Fruit fly (Drosophila melanogaster) whole organism, embryonic: ENCODE data around the gene CG7179.
A peak's percentile ranks its signal among the peaks of the same experiment; 100 is the strongest.

Source experiments
- Abd-B ChIP-seq: fragments of 200-800 bp; sonication (Bioruptor generic); optimal IDR thresholded peaks from 2 replicates; lab custom pipeline; 2018; ENCODE audit warnings: missing biosample characterization, mild to moderate bottlenecking, missing genetic modification characterization, moderate library complexity
- Atf-2 ChIP-seq: fragments of 200-800 bp; sonication (Bioruptor generic); optimal IDR thresholded peaks from 2 replicates; lab custom pipeline; 2016; ENCODE audit warnings: missing biosample characterization, missing genetic modification characterization
- BtbVII ChIP-seq: fragments of 200-800 bp; sonication (Bioruptor generic); optimal IDR thresholded peaks from 3 replicates; lab custom pipeline; 2017; ENCODE audit warnings: missing biosample characterization, mild to moderate bottlenecking, missing genetic modification characterization
- CG10209 ChIP-seq: fragments of 200-800 bp; sonication (Bioruptor generic); optimal IDR thresholded peaks from 3 replicates; lab custom pipeline; 2017; ENCODE audit warnings: missing biosample characterization, mild to moderate bottlenecking, missing genetic modification characterization, missing genetic modification reagents
- CG10321 ChIP-seq: fragments of 200-800 bp; sonication (Bioruptor generic); IDR thresholded peaks from 2 replicates; pipeline ENCODE4 v1.3.6; 2022; ENCODE audit warnings: missing biosample characterization, missing genetic modification characterization
- CG11723 ChIP-seq: fragments of 200-800 bp; sonication (Bioruptor generic); optimal IDR thresholded peaks from 2 replicates; lab custom pipeline; 2017; ENCODE audit warnings: missing biosample characterization, mild to moderate bottlenecking, missing genetic modification characterization
- CG12299 ChIP-seq: fragments of 200-800 bp; sonication (Bioruptor generic); optimal IDR thresholded peaks from 2 replicates; lab custom pipeline; 2018; ENCODE audit warnings: missing biosample characterization, mild to moderate bottlenecking, missing genetic modification characterization
- CG12391 ChIP-seq: fragments of 200-800 bp; sonication (Bioruptor generic); optimal IDR thresholded peaks from 3 replicates; lab custom pipeline; 2018; ENCODE audit warnings: missing biosample characterization, mild to moderate bottlenecking, missing genetic modification characterization, moderate library complexity
- CG12659 ChIP-seq: fragments of 200-800 bp; sonication (Bioruptor generic); optimal IDR thresholded peaks from 3 replicates; lab custom pipeline; 2017; ENCODE audit warnings: mild to moderate bottlenecking, missing biosample characterization, missing genetic modification reagents, missing genetic modification characterization
- CG15696 ChIP-seq: fragments of 200-800 bp; sonication (Bioruptor generic); optimal IDR thresholded peaks from 2 replicates; lab custom pipeline; 2019; ENCODE audit warnings: missing biosample characterization, mild to moderate bottlenecking, missing genetic modification characterization, moderate library complexity
- CG17802 ChIP-seq: fragments of 200-800 bp; sonication (Bioruptor generic); optimal IDR thresholded peaks from 2 replicates; lab custom pipeline; 2018; ENCODE audit warnings: missing biosample characterization, mild to moderate bottlenecking, missing genetic modification characterization, moderate library complexity
- CG18619 ChIP-seq: fragments of 200-800 bp; sonication (Bioruptor generic); optimal IDR thresholded peaks from 3 replicates; lab custom pipeline; 2017; ENCODE audit warnings: missing biosample characterization, mild to moderate bottlenecking, missing genetic modification characterization
- CG32767 ChIP-seq: fragments of 200-800 bp; sonication (Bioruptor generic); IDR thresholded peaks from 2 replicates; pipeline ENCODE4 v1.3.6; 2022; ENCODE audit warnings: missing biosample characterization, missing genetic modification characterization
- CG32772 ChIP-seq: fragments of 200-800 bp; sonication (Bioruptor generic); IDR thresholded peaks from 2 replicates; pipeline ENCODE4 v1.3.6; 2022; ENCODE audit warnings: missing biosample characterization, missing genetic modification characterization
- CG3995 ChIP-seq: fragments of 200-800 bp; sonication (Bioruptor generic); optimal IDR thresholded peaks from 3 replicates; lab custom pipeline; 2016; ENCODE audit warnings: missing biosample characterization, missing genetic modification characterization
- CG4820 ChIP-seq: fragments of 200-800 bp; sonication (Bioruptor generic); optimal IDR thresholded peaks from 3 replicates; lab custom pipeline; 2016; ENCODE audit warnings: missing biosample characterization, missing genetic modification characterization
- CG6175 ChIP-seq: fragments of 200-800 bp; sonication (Bioruptor generic); IDR thresholded peaks from 3 replicates; pipeline ENCODE4 v1.3.6; 2022; ENCODE audit warnings: missing biosample characterization, missing genetic modification characterization
- CG7987 ChIP-seq: fragments of 200-800 bp; sonication (Bioruptor generic); optimal IDR thresholded peaks from 2 replicates; lab custom pipeline; 2018; ENCODE audit warnings: missing biosample characterization, mild to moderate bottlenecking, missing genetic modification characterization, moderate library complexity
- CG8089 ChIP-seq: fragments of 200-800 bp; sonication (Bioruptor generic); optimal IDR thresholded peaks from 3 replicates; lab custom pipeline; 2016; ENCODE audit warnings: missing biosample characterization, missing genetic modification characterization
- Chrac-16 ChIP-seq: fragments of 200-800 bp; sonication (Bioruptor generic); optimal IDR thresholded peaks from 3 replicates; lab custom pipeline; 2016; ENCODE audit warnings: missing biosample characterization, missing genetic modification characterization
- E2f1 ChIP-seq: fragments of 200-800 bp; sonication (Bioruptor generic); IDR thresholded peaks from 2 replicates; pipeline ENCODE4 v1.3.6; 2022; ENCODE audit warnings: missing biosample characterization, missing genetic modification characterization
- Gsc ChIP-seq: fragments of 200-800 bp; sonication (Bioruptor generic); IDR thresholded peaks from 2 replicates; pipeline ENCODE4 v1.3.6; 2022; ENCODE audit warnings: missing biosample characterization, missing genetic modification characterization
- Gug ChIP-seq: fragments of 200-800 bp; sonication (Bioruptor generic); IDR thresholded peaks from 4 replicates; pipeline ENCODE4 v1.3.6; 2022; ENCODE audit warnings: missing biosample characterization, missing genetic modification characterization
- H15 ChIP-seq: fragments of 200-800 bp; sonication (Bioruptor generic); IDR thresholded peaks from 3 replicates; pipeline ENCODE4 v1.3.6; 2022; ENCODE audit warnings: missing biosample characterization, missing genetic modification characterization
- HmgD ChIP-seq: fragments of 200-800 bp; sonication (Bioruptor generic); optimal IDR thresholded peaks from 3 replicates; lab custom pipeline; 2016; ENCODE audit warnings: missing biosample characterization, missing genetic modification characterization
- HmgZ ChIP-seq: fragments of 200-800 bp; sonication (Bioruptor generic); optimal IDR thresholded peaks from 2 replicates; lab custom pipeline; 2018; ENCODE audit warnings: missing biosample characterization, mild to moderate bottlenecking, missing genetic modification characterization
- Hr51 ChIP-seq, 2 experiments: fragments of 200-800 bp; sonication (Bioruptor generic); optimal IDR thresholded peaks; 2 replicates in 1 of 2; 3 replicates in 1 of 2; lab custom pipeline; 2016 to 2018; ENCODE audit warnings: missing biosample characterization in 2 of 2, missing genetic modification characterization in 2 of 2, mild to moderate bottlenecking in 1 of 2, moderate library complexity in 1 of 2
- MESR4 ChIP-seq: fragments of 200-800 bp; sonication (Bioruptor generic); optimal IDR thresholded peaks from 2 replicates; lab custom pipeline; 2018; ENCODE audit warnings: missing biosample characterization, mild to moderate bottlenecking, missing genetic modification characterization, moderate library complexity
- NC2β ChIP-seq: fragments of 200-800 bp; sonication (Bioruptor generic); optimal IDR thresholded peaks from 2 replicates; lab custom pipeline; 2016; ENCODE audit warnings: missing biosample characterization, missing genetic modification characterization
- Oaz ChIP-seq: fragments of 200-800 bp; sonication (Bioruptor generic); IDR thresholded peaks from 2 replicates; pipeline ENCODE4 v1.3.6; 2022; ENCODE audit warnings: missing biosample characterization, missing genetic modification characterization
- Ravus ChIP-seq: fragments of 200-800 bp; sonication (Bioruptor generic); IDR thresholded peaks from 2 replicates; pipeline ENCODE4 v1.3.6; 2022; ENCODE audit warnings: missing biosample characterization, missing genetic modification characterization
- Rfx ChIP-seq: fragments of 200-800 bp; sonication (Bioruptor generic); IDR thresholded peaks from 2 replicates; pipeline ENCODE4 v1.3.6; 2022; ENCODE audit warnings: missing biosample characterization, missing genetic modification characterization
- Scr ChIP-seq: fragments of 200-800 bp; sonication (Bioruptor generic); IDR thresholded peaks from 2 replicates; pipeline ENCODE4 v1.3.6; 2022; ENCODE audit warnings: missing biosample characterization, missing genetic modification characterization; ENCODE audit not compliant: partially characterized antibody
- Tbp ChIP-seq: fragments of >200 bp; optimal IDR thresholded peaks from 2 replicates; lab custom pipeline; 2018; ENCODE audit warnings: missing biosample characterization, missing genetic modification characterization
- Usf ChIP-seq: fragments of 200-800 bp; sonication (Bioruptor generic); optimal IDR thresholded peaks from 2 replicates; lab custom pipeline; 2017; ENCODE audit warnings: missing genotype, missing biosample characterization, missing genetic modification characterization
- Xrp1 ChIP-seq: fragments of 200-800 bp; sonication (Bioruptor generic); IDR thresholded peaks from 2 replicates; pipeline ENCODE4 v1.3.6; 2022; ENCODE audit warnings: missing biosample characterization, missing genetic modification characterization
- corto ChIP-seq: fragments of 200-800 bp; sonication (Bioruptor generic); optimal IDR thresholded peaks from 2 replicates; lab custom pipeline; 2016; ENCODE audit warnings: missing biosample characterization, mild to moderate bottlenecking, missing genetic modification characterization, moderate library complexity
- cwo ChIP-seq: fragments of 200-800 bp; sonication (Bioruptor generic); optimal IDR thresholded peaks from 3 replicates; lab custom pipeline; 2017; ENCODE audit warnings: missing biosample characterization, missing genetic modification characterization, mild to moderate bottlenecking, moderate library complexity, missing genetic modification reagents
- esg ChIP-seq: fragments of 200-800 bp; sonication (Bioruptor generic); conservative IDR thresholded peaks from 2 replicates; pipeline ENCODE4 v1.3.6; 2022; ENCODE audit warnings: missing biosample characterization, missing genetic modification characterization
- ewg ChIP-seq: fragments of 200-800 bp; sonication (Bioruptor generic); optimal IDR thresholded peaks from 3 replicates; lab custom pipeline; 2017; ENCODE audit warnings: mild to moderate bottlenecking, missing biosample characterization, missing genetic modification reagents, missing genetic modification characterization
- ftz-f1 ChIP-seq: fragments of 200-800 bp; sonication (Bioruptor generic); optimal IDR thresholded peaks from 2 replicates; lab custom pipeline; 2016; ENCODE audit warnings: missing biosample characterization, missing genetic modification characterization
- jumu ChIP-seq: fragments of 200-800 bp; sonication (Bioruptor generic); optimal IDR thresholded peaks from 3 replicates; lab custom pipeline; 2016; ENCODE audit warnings: missing biosample characterization, missing genetic modification characterization
- kah ChIP-seq: fragments of 200-800 bp; sonication (Bioruptor generic); optimal IDR thresholded peaks from 2 replicates; lab custom pipeline; 2018; ENCODE audit warnings: missing biosample characterization, mild to moderate bottlenecking, missing genetic modification characterization
- pfk ChIP-seq: fragments of 200-800 bp; sonication (Bioruptor generic); optimal IDR thresholded peaks from 2 replicates; lab custom pipeline; 2018; ENCODE audit warnings: missing biosample characterization, mild to moderate bottlenecking, missing genetic modification characterization, moderate library complexity
- pho ChIP-seq: fragments of 200-800 bp; sonication (Bioruptor generic); optimal IDR thresholded peaks from 2 replicates; lab custom pipeline; 2016; ENCODE audit warnings: missing biosample characterization, missing genetic modification characterization
- row ChIP-seq: fragments of 200-800 bp; sonication (Bioruptor generic); IDR thresholded peaks from 3 replicates; pipeline ENCODE4 v1.3.6; 2022; ENCODE audit warnings: missing biosample characterization, missing genetic modification characterization
- stwl ChIP-seq: fragments of 200-800 bp; sonication (Bioruptor generic); optimal IDR thresholded peaks from 3 replicates; lab custom pipeline; 2018; ENCODE audit warnings: missing biosample characterization, mild to moderate bottlenecking, missing genetic modification characterization, moderate library complexity
- unc-4 ChIP-seq: fragments of 200-800 bp; sonication (Bioruptor generic); IDR thresholded peaks from 2 replicates; pipeline ENCODE4 v1.3.6; 2022; ENCODE audit warnings: missing biosample characterization, missing genetic modification characterization; ENCODE audit not compliant: partially characterized antibody

Gene CG7179

dm6 chr2L:7827045-7828004, 49.5 kb upstream of the CG7179 start, which contains the start of the genes Rack1 and mts (continued):
- TF ChIP-seq Abd-B (GFP tag; lab: Kevin White, UChicago), result peak; percentile 36
- TF ChIP-seq BtbVII, result peak; percentile 91
- TF ChIP-seq CG4820 (GFP tag; lab: Kevin White, UChicago), result peak; percentile 64
- peak; percentile 26 for TF ChIP-seq CG15696 (tag; lab: Kevin White, UChicago)
- no peak for TF ChIP-seq Tbp (GFP tag; lab: Kevin White, UChicago)
- TF ChIP-seq Hr51 (GFP tag; optimal IDR thresholded peaks at IDR 0.05; lab: Kevin White, UChicago), result peak; percentile 67 to 76
- peak; percentile 69 for TF ChIP-seq CG8089 (GFP tag; lab: Kevin White, UChicago)
- peak; percentile 68 for TF ChIP-seq CG12299 (tag; lab: Kevin White, UChicago)
- TF ChIP-seq kah (GFP tag; lab: Kevin White, UChicago), result peak; percentile 83
- TF ChIP-seq CG10209 (GFP tag; lab: Kevin White, UChicago), result peak; percentile 88
- no peak for TF ChIP-seq esg (GFP tag; lab: Robert Waterston, UW)
- peak; percentile 84 for TF ChIP-seq CG11723
- peak; percentile 57 for TF ChIP-seq stwl (tag; lab: Kevin White, UChicago)
- TF ChIP-seq ftz-f1 (GFP tag; lab: Kevin White, UChicago), result no peak
- TF ChIP-seq unc-4, result peak; percentile 53
- TF ChIP-seq Gug (GFP tag; lab: Robert Waterston, UW), result peak; percentile 63
- TF ChIP-seq CG6175 (GFP tag; lab: Robert Waterston, UW), result peak; percentile 61; the same call in 1 of the 3 replicates
- TF ChIP-seq Ravus (GFP tag; lab: Robert Waterston, UW), result peak; percentile 38
- peak; percentile 60 for TF ChIP-seq cwo
- peak; percentile 71 for TF ChIP-seq pho (GFP tag; lab: Kevin White, UChicago)
- TF ChIP-seq E2f1 (GFP tag; lab: Robert Waterston, UW), result peak; percentile 64
- TF ChIP-seq jumu (GFP tag; lab: Kevin White, UChicago), result peak; percentile 56
- peak; percentile 84 for TF ChIP-seq CG12391
- peak; percentile 89 for TF ChIP-seq CG18619
- TF ChIP-seq Oaz (GFP tag; lab: Robert Waterston, UW), result peak; percentile 34; the same call in 1 of the 2 replicates
- peak; percentile 65 for TF ChIP-seq HmgZ (tag; lab: Kevin White, UChicago)
- peak; percentile 49 for TF ChIP-seq CG3995 (GFP tag; lab: Kevin White, UChicago)
- TF ChIP-seq corto, result peak; percentile 37
- peak; percentile 67 for TF ChIP-seq CG10321 (GFP tag; lab: Robert Waterston, UW)
- peak; percentile 73 for TF ChIP-seq ewg (GFP tag; lab: Kevin White, UChicago)
- peak; percentile 56; the same call in 1 of the 2 replicates for TF ChIP-seq Scr (GFP tag; lab: Robert Waterston, UW)
- TF ChIP-seq Gsc (GFP tag; lab: Robert Waterston, UW), result no peak
- TF ChIP-seq CG12659 (GFP tag; lab: Kevin White, UChicago), result peak; percentile 88
- peak; percentile 73 for TF ChIP-seq CG17802 (tag; lab: Kevin White, UChicago)
- peak; percentile 49; the same call in 1 of the 2 replicates for TF ChIP-seq CG32767 (GFP tag; lab: Robert Waterston, UW)
- peak; percentile 69 for TF ChIP-seq Chrac-16 (GFP tag; lab: Kevin White, UChicago)
- peak; percentile 50; the same call in 1 of the 2 replicates for TF ChIP-seq CG32772 (GFP tag; lab: Robert Waterston, UW)
- TF ChIP-seq MESR4 (GFP tag; lab: Kevin White, UChicago), result peak; percentile 99
- TF ChIP-seq NC2β (GFP tag; lab: Kevin White, UChicago), result peak; percentile 96
- TF ChIP-seq Atf-2 (GFP tag; lab: Kevin White, UChicago), result peak; percentile 46
- no peak; the same call in none of the 2 replicates for TF ChIP-seq Xrp1
- peak; percentile 93 for TF ChIP-seq Rfx (GFP tag; lab: Robert Waterston, UW)
- peak; percentile 96 for TF ChIP-seq CG7987
- peak; percentile 51; the same call in 2 of the 3 replicates for TF ChIP-seq row (GFP tag; lab: Robert Waterston, UW)
- no peak for TF ChIP-seq HmgD (GFP tag; lab: Kevin White, UChicago)
- peak; percentile 79 for TF ChIP-seq H15 (GFP tag; lab: Robert Waterston, UW)
- peak; percentile 73 for TF ChIP-seq Usf
- peak; percentile 80 for TF ChIP-seq pfk
